Worm (Caenorhabditis elegans): ENCODE measurements around the gene R193.1.

DNA sequence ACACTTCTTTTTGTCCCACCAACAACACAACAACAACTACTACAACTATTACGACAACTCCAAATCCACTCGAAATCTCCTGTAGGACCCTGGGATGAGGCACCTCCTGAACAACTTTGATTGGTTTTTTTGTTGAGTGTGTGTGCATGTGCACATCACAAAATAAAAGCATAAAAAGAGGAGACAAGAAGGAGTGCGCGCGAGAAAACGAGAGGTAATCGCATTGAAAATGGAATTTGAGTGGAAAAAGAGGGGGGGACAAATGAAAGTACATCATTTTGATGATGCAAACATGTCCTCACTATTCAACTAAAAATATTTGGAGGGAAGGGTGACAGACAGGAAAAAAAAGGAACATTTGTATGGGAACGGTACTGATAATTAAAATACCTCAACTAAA, 30.7 kb downstream of the R193.1 start:
- TF ChIP-seq blmp-1 (tag; optimal IDR thresholded peaks at IDR 0.05; ENCODE audit: insufficient read depth), result no peak
- TF ChIP-seq ztf-11 (tag; optimal IDR thresholded peaks at IDR 0.05), result no peak
- no peak for TF ChIP-seq alr-1 (tag; optimal IDR thresholded peaks at IDR 0.05)
- no peak for TF ChIP-seq R02D3.7 (tag; optimal IDR thresholded peaks at IDR 0.05)
- no peak for TF ChIP-seq nhr-12 (tag; optimal IDR thresholded peaks at IDR 0.05)
- no peak for TF ChIP-seq ama-1 (optimal IDR thresholded peaks at IDR 0.05)
- no peak for TF ChIP-seq ZK546.5 (tag; optimal IDR thresholded peaks at IDR 0.05)
- no peak for TF ChIP-seq unc-62 (GFP tag; optimal IDR thresholded peaks at IDR 0.05)
- no peak for TF ChIP-seq ztf-4 (tag; optimal IDR thresholded peaks at IDR 0.05)
- TF ChIP-seq unc-39 (tag; optimal IDR thresholded peaks at IDR 0.05), result no peak
- TF ChIP-seq nhr-237 (tag; optimal IDR thresholded peaks at IDR 0.05), result no peak
